Fruit fly (Drosophila melanogaster): ENCODE results near the gene rin.

- TF ChIP-seq CG6808 (GFP tag; optimal IDR thresholded peaks at IDR 0.05): no peak
- no peak for TF ChIP-seq ss (GFP tag; optimal IDR thresholded peaks at IDR 0.05)
- TF ChIP-seq esn (GFP tag; optimal IDR thresholded peaks at IDR 0.05): no peak
- TF ChIP-seq Eip75B (GFP tag; optimal IDR thresholded peaks at IDR 0.05): no peak
Measured at dm6 chr3R:13685969-13686368, 39.2 kb downstream of the rin start.

Measured in whole organism, prepupa.